Worm (Caenorhabditis elegans): ENCODE measurements around the gene ani-2.

ce11 chrII:6348360-6348759, 16.8 kb downstream of the ani-2 start:
- peak; percentile 34 for TF ChIP-seq pqm-1 (tag; optimal IDR thresholded peaks at IDR 0.05)
- TF ChIP-seq ama-1 (optimal IDR thresholded peaks at IDR 0.05): peak; percentile 72
- no peak for TF ChIP-seq eyg-1 (tag; optimal IDR thresholded peaks at IDR 0.05)
- TF ChIP-seq fkh-10 (GFP tag; optimal IDR thresholded peaks at IDR 0.05): no peak
- TF ChIP-seq pha-4 (tag; optimal IDR thresholded peaks at IDR 0.05): no peak
- TF ChIP-seq F13H6.1 (tag; optimal IDR thresholded peaks at IDR 0.05): peak; percentile 27
- peak; percentile 58 for TF ChIP-seq ceh-2 (tag; optimal IDR thresholded peaks at IDR 0.05)
- TF ChIP-seq ceh-24 (tag; optimal IDR thresholded peaks at IDR 0.05): no peak
- peak; percentile 8 for TF ChIP-seq C08G9.2 (tag; optimal IDR thresholded peaks at IDR 0.05)
- no peak for TF ChIP-seq pag-3 (tag; optimal IDR thresholded peaks at IDR 0.05; ENCODE audit: borderline replicate concordance)
- TF ChIP-seq ets-4 (tag; optimal IDR thresholded peaks at IDR 0.05): peak; percentile 62
- peak; percentile 71 for TF ChIP-seq tbx-2 (tag; optimal IDR thresholded peaks at IDR 0.05)

Measured in whole organism, late embryonic.